Worm (Caenorhabditis elegans): ENCODE results near the gene C50E3.9.

C50E3.9 gene

DNA sequence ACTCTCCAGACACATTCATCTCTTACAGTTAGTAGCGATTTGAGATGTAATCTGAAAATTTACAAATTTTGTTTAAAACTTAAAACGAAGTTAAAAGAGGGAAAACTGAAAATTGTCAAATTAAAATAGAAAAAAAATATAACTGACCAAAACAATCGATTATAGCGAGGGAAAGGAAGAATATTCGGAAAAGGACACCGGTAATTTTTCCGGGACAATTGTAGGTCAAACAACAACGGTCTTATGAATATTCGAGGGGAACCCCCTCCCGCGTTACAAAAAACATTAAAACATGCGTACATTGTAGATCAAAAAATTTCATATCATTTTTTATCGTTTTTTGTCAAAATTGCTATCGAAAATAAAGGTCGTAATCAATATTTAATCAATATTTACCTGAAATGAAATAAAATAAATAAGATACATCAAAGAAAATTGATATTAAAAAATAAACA is 22.0 kb upstream of the C50E3.9 start, which contains the start of gene C50E3.12:
TSS of gene C50E3.12 (minus strand) at position 51 of the 455 bp plus-strand sequence.
- no peak for TF ChIP-seq him-1 (tag; optimal IDR thresholded peaks at IDR 0.05)
- TF ChIP-seq dao-5 (tag; optimal IDR thresholded peaks at IDR 0.05) = no peak
- no peak for TF ChIP-seq W03F9.2 (tag; optimal IDR thresholded peaks at IDR 0.05)

DNA sequence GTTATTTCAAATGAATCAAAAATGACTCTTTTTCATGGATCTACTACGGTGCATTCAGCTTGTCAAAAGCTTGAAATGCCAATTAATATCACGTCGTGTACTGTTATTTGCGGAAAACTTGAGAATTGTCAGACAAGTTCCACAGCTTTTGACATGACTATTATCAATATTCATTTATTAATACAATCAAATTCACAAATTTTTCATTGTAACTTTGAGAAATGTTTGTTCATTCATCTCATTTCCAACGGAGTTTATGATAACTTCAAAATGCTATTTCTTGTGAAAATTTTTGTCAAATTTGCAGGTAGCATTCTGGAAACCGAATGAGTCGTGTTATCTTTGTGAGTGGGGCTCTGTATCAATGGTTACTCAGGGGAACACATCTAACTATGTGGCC is 18.1 kb upstream of the C50E3.9 start, which contains the start of gene C50E3.15:
TSS of gene C50E3.15 (plus strand) at position 301 of the 400 bp plus-strand sequence.
- no peak for TF ChIP-seq W03F9.2 (tag; optimal IDR thresholded peaks at IDR 0.05)

DNA sequence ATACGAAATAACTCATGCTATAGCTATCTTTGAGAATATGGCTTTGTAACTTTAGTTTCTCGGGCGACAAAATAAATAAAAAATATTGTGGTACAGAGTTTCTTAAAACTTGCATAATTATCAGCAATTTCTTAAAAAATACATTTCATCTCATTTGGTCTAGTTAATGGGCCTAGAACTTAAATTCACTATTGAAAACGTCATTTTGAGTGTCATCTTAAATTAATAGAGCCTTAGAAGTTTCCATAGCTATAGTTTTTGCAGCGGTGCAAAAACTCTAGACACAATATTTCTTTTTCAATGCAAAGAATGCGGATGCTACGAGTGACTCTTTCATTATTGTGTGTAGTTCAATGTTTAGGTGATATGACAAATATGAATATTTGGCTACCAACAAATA is 12.0 kb upstream of the C50E3.9 start, which contains the start of gene clec-215:
TSS of gene clec-215 (plus strand) at position 301 of the 400 bp plus-strand sequence.
- no peak for TF ChIP-seq W03F9.2 (tag; optimal IDR thresholded peaks at IDR 0.05)
- no peak for TF ChIP-seq him-1 (tag; optimal IDR thresholded peaks at IDR 0.05)
- TF ChIP-seq dao-5 (tag; optimal IDR thresholded peaks at IDR 0.05) = no peak

DNA sequence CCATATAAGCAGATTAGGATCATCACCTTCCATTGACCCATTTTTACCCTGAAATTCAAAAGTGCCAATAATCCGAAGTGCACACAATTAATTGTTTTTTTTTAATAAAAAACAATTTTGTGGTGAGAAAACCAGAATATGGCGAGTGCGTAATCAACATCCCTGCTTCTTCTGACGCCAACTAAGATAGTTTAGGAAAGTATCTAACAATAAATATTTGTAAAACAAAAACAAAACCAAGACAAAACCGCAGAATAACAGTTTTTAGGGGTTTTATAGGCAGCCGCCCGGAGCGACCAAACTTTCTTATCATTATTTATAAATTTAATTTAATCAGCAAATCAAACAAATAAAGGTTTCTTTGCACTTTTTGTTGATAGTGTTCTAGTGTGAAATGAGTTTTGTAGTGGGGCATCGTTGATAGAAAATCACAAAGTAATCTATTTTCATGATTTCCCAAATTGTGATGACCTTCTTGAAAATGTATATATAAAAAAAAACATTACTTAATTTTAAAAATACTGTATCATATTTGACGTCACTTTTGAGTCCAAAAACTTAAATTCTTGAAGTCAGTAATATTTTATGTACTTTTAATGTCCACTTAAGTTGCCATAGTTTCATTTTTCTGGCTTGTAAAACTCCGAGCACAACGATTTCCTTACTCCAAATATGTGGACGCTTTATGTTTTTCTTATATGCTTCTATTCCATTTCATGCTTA is 9.8 kb upstream of the C50E3.9 start, which contains the start of the genes folt-3 and clec-214:
TSS of gene folt-3 (minus strand) at position 51 of the 723 bp plus-strand sequence.
TSS of gene clec-214 (plus strand) at position 673 of the 723 bp plus-strand sequence.
- TF ChIP-seq dao-5 (tag; optimal IDR thresholded peaks at IDR 0.05) (no peak), W03F9.2 (tag; optimal IDR thresholded peaks at IDR 0.05) (no peak), him-1 (tag; optimal IDR thresholded peaks at IDR 0.05) (no peak)

DNA sequence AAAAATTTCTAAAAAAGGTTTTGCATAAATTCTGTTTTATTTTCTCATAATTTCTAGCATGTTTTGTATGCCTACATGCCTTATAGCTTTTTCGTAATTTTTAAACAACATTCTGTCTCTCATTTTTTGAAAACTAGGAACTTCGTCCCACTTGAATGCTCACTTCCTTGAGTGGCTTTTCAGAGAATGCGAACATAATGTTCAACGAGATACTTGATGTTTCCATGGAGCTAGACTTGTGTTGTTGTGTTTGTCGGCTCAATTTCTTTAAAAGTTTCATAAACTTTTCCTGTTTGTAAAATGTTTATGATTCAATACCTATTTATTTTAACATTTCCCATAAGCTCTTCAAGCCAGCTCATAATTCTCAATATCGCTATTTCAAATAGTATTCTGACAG is 4.8 kb upstream of the C50E3.9 start, which contains the start of gene clec-213:
TSS of gene clec-213 (plus strand) at position 301 of the 400 bp plus-strand sequence.
- TF ChIP-seq him-1 (tag; optimal IDR thresholded peaks at IDR 0.05) = no peak
- TF ChIP-seq dao-5 (tag; optimal IDR thresholded peaks at IDR 0.05) = no peak
- no peak for TF ChIP-seq W03F9.2 (tag; optimal IDR thresholded peaks at IDR 0.05)

DNA sequence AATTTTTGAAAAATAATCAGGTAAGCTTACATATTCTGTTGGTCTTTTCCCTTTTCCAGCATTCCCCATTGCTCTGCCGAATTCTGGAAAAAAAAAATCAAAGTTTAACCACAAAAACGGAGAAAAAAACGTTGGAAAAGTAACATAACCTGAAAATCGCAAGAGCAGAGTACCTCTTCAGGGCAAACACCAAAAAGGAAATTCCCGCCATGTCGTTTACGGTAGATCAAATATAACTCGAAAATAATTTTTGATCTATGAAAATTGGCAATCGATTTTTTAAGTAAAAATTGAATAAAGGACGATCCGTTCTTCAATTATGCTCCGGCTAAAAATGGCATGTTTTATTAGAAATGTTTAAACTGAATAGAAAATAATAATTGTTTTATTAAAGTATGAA is 3.4 kb upstream of the C50E3.9 start, which contains the start of gene C50E3.11:
TSS of gene C50E3.11 (minus strand) at position 83 of the 400 bp plus-strand sequence.
- TF ChIP-seq dao-5 (tag; optimal IDR thresholded peaks at IDR 0.05) (no peak), him-1 (tag; optimal IDR thresholded peaks at IDR 0.05) (no peak), W03F9.2 (tag; optimal IDR thresholded peaks at IDR 0.05) (no peak)

DNA sequence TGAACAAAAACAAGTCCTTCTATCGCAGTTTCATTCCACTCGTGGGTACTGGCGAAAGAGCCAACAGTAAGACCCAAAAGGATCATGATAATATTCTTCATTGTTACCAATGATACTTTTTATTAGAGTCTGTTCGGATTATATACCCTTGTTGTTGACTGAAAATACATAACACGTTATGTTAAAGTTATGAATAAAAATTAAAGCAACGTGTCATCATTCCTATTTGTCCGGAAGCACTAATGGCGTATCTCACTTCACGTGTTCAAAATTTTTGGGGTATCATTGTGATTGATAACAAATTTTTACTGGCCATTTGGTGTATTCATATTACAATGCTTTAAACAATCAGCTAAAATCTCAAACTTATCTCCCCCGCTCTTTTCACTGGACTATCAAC is 1.4 kb upstream of the C50E3.9 start, which contains the start of gene scl-26:
TSS of gene scl-26 (minus strand) at position 101 of the 400 bp plus-strand sequence.
- TF ChIP-seq him-1 (tag; optimal IDR thresholded peaks at IDR 0.05) (no peak), W03F9.2 (tag; optimal IDR thresholded peaks at IDR 0.05) (no peak), dao-5 (tag; optimal IDR thresholded peaks at IDR 0.05) (no peak)

DNA sequence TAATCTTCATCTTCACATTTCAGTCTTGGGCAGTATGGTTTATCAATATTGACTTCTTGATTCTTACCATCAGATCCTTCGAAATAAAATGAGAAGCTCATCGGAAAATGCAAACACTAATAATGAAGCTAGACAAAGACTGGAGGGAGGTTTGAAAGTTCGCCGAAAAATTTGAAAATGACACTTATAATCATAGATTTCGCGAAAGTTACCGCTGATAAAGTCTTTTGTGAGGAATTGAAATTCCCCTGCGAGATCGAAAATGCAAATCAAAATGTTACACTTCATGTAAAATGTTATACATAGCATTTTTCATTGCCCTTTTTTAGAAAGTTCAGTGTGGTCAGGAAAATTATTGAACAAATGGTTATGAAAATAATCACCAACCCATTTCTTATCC is 1.8 kb downstream of the C50E3.9 start, which contains the start of gene C50E3.7:
TSS of gene C50E3.7 (minus strand) at position 101 of the 400 bp plus-strand sequence.
- TF ChIP-seq W03F9.2 (tag; optimal IDR thresholded peaks at IDR 0.05) (no peak), him-1 (tag; optimal IDR thresholded peaks at IDR 0.05) (no peak), dao-5 (tag; optimal IDR thresholded peaks at IDR 0.05) (no peak)

DNA sequence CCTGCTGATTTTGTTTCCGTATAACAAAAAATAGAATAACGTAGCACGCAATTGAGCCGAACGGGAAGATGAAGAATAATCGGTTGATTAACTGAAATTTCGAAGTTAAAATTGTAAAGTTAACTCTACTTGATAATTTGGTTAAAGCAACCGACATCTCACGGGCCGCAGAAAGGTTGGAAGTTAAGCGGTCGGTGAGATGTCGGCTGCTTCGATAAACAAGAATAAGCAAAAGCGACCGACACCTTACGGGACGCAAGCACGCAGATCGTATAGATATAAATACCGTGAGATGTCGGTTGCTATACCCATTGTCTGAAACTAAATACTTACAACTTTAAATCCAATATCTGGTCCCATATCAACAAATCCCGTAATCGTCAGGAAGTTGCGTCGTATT is 4.9 kb downstream of the C50E3.9 start:
- TF ChIP-seq him-1 (tag; optimal IDR thresholded peaks at IDR 0.05) (no peak), dao-5 (tag; optimal IDR thresholded peaks at IDR 0.05) (no peak), W03F9.2 (tag; optimal IDR thresholded peaks at IDR 0.05) (no peak)

DNA sequence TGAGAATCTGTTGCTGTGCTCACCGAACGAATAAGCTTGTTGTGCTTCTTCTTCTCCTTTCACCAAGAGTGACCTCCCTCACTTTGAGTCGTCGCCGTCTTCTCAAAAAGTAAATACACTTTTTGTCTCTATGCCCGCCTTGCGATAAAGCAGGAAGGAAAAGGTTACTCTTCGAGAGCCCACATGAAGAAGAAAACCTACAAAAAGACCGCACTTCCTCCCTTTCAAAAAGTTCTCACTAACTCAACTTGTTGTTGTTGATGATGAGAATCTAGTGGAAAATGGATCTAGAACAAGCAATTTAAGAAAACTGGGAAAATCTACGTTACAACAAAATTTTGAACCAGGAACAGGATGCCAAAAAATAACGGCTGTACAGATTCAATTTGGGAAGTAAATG is 9.6 kb downstream of the C50E3.9 start, which contains the start of gene C50E3.6:
TSS of gene C50E3.6 (minus strand) at position 101 of the 400 bp plus-strand sequence.
- TF ChIP-seq him-1 (tag; optimal IDR thresholded peaks at IDR 0.05) (no peak), W03F9.2 (tag; optimal IDR thresholded peaks at IDR 0.05) (no peak), dao-5 (tag; optimal IDR thresholded peaks at IDR 0.05) (no peak)

DNA sequence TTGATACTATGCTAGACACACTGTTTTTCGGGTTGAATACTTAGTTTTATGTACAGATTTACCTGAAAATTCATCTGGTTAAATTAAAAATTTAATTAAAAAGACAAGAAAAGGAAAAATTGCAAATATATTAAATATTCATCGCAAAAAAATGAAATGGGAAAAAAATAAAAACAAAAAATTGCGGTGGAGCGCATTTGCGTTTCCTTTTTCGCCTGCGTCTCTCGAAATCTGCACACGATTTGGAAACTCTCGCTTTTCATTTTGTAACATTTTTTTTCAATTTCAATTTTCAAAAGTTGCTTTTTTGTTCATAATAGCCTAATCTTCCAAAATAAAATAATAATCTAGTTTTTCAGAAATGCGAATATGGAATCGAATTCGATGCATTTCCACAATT is 12.4 kb downstream of the C50E3.9 start, which contains the start of the genes F19F10.11 and C50E3.5:
TSS of gene F19F10.11 (minus strand) at position 68 of the 400 bp plus-strand sequence.
TSS of gene C50E3.5 (plus strand) at position 360 of the 400 bp plus-strand sequence.
- no peak for TF ChIP-seq dao-5 (tag; optimal IDR thresholded peaks at IDR 0.05)
- peak; percentile 64 for TF ChIP-seq W03F9.2 (tag; optimal IDR thresholded peaks at IDR 0.05)

DNA sequence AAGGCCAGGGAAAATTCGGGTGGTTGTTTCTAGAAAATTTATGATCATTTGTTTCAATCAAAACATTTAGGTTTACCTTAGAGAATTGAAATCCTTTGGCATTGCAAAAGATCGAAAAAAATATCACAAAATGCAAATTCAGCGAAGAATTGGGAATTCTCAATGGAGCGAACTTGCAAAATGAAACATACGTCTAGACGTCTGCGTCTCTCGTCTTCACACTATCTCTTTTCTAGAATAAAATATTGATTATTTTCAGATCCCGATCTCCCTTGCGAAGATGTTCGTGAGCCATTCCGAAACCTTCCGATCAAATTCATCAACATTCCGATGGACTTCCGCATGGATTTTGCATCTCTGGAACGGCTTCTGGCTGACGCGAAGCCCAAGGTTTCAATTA is 19.7 kb downstream of the C50E3.9 start, which contains the start of gene ets-6:
TSS of gene ets-6 (minus strand) at position 169 of the 400 bp plus-strand sequence.
- TF ChIP-seq him-1 (tag; optimal IDR thresholded peaks at IDR 0.05) (no peak), dao-5 (tag; optimal IDR thresholded peaks at IDR 0.05) (no peak), W03F9.2 (tag; optimal IDR thresholded peaks at IDR 0.05) (peak; percentile 28)

DNA sequence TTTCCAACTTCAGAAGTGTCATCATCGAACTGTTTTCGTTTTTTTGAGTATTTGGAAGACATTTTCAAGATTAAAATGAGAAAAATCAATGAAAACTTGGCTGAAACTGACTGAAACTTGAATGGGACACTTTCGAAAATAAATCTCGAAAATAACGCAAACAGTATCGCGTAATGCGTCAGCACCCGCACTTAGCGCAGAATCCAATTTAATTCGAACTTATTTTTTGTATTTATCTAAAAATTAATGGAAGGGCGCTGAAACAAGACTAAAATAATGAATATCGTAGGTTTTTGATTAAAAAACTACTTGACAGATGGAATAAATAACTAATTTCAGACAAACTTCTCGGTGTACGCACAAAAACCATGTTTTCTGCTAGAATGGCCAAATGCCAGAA is 24.5 kb downstream of the C50E3.9 start, which contains the start of the genes snu-66 and ints-9:
TSS of gene snu-66 (minus strand) at position 108 of the 400 bp plus-strand sequence.
TSS of gene ints-9 (plus strand) at position 240 of the 400 bp plus-strand sequence.
- no peak for TF ChIP-seq dao-5 (tag; optimal IDR thresholded peaks at IDR 0.05)
- no peak for TF ChIP-seq W03F9.2 (tag; optimal IDR thresholded peaks at IDR 0.05)
- no peak for TF ChIP-seq him-1 (tag; optimal IDR thresholded peaks at IDR 0.05)

DNA sequence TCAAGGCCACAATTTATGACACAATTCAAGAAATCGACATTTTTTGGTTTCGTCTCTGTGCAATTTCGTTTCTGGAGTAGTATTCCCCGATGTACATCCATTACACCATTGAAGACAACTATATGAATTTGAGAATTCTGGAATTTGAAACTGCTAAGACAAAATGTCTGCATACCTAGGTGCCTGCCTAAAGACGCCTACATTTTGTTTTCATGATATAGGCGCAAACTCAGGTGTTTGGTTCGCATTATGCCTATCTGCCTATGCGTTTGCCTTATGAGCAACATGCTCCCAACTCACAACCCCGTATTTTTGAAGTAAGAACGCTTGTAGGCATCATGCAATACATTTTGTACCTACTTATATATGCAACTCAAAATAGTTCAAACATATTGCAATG is 29.1 kb downstream of the C50E3.9 start, which contains the start of gene F19F10.14:
TSS of gene F19F10.14 (minus strand) at position 101 of the 400 bp plus-strand sequence.
- TF ChIP-seq W03F9.2 (tag; optimal IDR thresholded peaks at IDR 0.05) (no peak), dao-5 (tag; optimal IDR thresholded peaks at IDR 0.05) (no peak), him-1 (tag; optimal IDR thresholded peaks at IDR 0.05) (no peak)

Data from whole organism, L4/young adult.